Fruit fly (Drosophila melanogaster) whole organism, embryonic: Measurements from ENCODE around the gene CG7634.

Experiments used
- Asciz ChIP-seq: fragments of 200-800 bp; sonication (Bioruptor generic); optimal IDR thresholded peaks from 2 replicates; lab custom pipeline; 2017; ENCODE audit warnings: missing biosample characterization, mild to moderate bottlenecking, missing genetic modification characterization, missing genetic modification reagents
- Atf-2 ChIP-seq: fragments of 200-800 bp; sonication (Bioruptor generic); optimal IDR thresholded peaks from 2 replicates; lab custom pipeline; 2016; ENCODE audit warnings: missing biosample characterization, missing genetic modification characterization
- CG12155 ChIP-seq: fragments of 200-800 bp; sonication (Bioruptor generic); optimal IDR thresholded peaks from 3 replicates; lab custom pipeline; 2016; ENCODE audit warnings: missing biosample characterization, missing genetic modification characterization
- CG14050 ChIP-seq: fragments of 200-800 bp; sonication (Bioruptor generic); IDR thresholded peaks from 3 replicates; pipeline ENCODE4 v1.3.6; 2022; ENCODE audit warnings: missing biosample characterization, missing genetic modification characterization
- CG14441 ChIP-seq: fragments of 200-800 bp; sonication (Bioruptor generic); IDR thresholded peaks from 2 replicates; pipeline ENCODE4 v1.3.6; 2022; ENCODE audit warnings: missing biosample characterization, missing genetic modification characterization
- CG15514 ChIP-seq: fragments of 200-800 bp; sonication (Bioruptor generic); optimal IDR thresholded peaks from 3 replicates; lab custom pipeline; 2017; ENCODE audit warnings: missing biosample characterization, missing genetic modification characterization, mild to moderate bottlenecking, moderate library complexity, missing genetic modification reagents
- CG15601 ChIP-seq: fragments of 200-800 bp; sonication (Bioruptor generic); optimal IDR thresholded peaks from 3 replicates; lab custom pipeline; 2019; ENCODE audit warnings: missing biosample characterization, mild to moderate bottlenecking, missing genetic modification characterization, moderate library complexity
- CG1647 ChIP-seq: fragments of 200-800 bp; sonication (Bioruptor generic); optimal IDR thresholded peaks from 3 replicates; lab custom pipeline; 2016; ENCODE audit warnings: missing biosample characterization, missing genetic modification characterization
- CG17361 ChIP-seq: fragments of 200-800 bp; sonication (Bioruptor generic); IDR thresholded peaks from 3 replicates; pipeline ENCODE4 v1.3.6; 2022; ENCODE audit warnings: missing biosample characterization, missing genetic modification characterization
- CG1792 ChIP-seq: fragments of 200-800 bp; sonication (Bioruptor generic); optimal IDR thresholded peaks from 2 replicates; lab custom pipeline; 2016; ENCODE audit warnings: missing biosample characterization, missing genetic modification characterization
- CG18764 ChIP-seq: fragments of 200-800 bp; sonication (Bioruptor generic); optimal IDR thresholded peaks from 3 replicates; lab custom pipeline; 2016; ENCODE audit warnings: missing biosample characterization, missing genetic modification characterization
- CG32532 ChIP-seq: fragments of 200-800 bp; sonication (Bioruptor generic); IDR thresholded peaks from 2 replicates; pipeline ENCODE4 v1.3.6; 2022; ENCODE audit warnings: missing biosample characterization, missing genetic modification characterization
- CG6175 ChIP-seq: fragments of 200-800 bp; sonication (Bioruptor generic); IDR thresholded peaks from 3 replicates; pipeline ENCODE4 v1.3.6; 2022; ENCODE audit warnings: missing biosample characterization, missing genetic modification characterization
- CG9215 ChIP-seq: fragments of 200-800 bp; sonication (Bioruptor generic); IDR thresholded peaks from 2 replicates; pipeline ENCODE4 v1.3.6; 2022; ENCODE audit warnings: missing biosample characterization, missing genetic modification characterization
- CoRest ChIP-seq: fragments of 200-800 bp; sonication (Bioruptor generic); optimal IDR thresholded peaks from 3 replicates; lab custom pipeline; 2018; ENCODE audit warnings: missing biosample characterization, mild to moderate bottlenecking, missing genetic modification characterization, moderate library complexity
- D19A ChIP-seq: fragments of 200-800 bp; optimal IDR thresholded peaks from 3 replicates; lab custom pipeline; 2019; ENCODE audit warnings: missing biosample characterization, mild to moderate bottlenecking, missing genetic modification characterization, moderate library complexity
- ERR ChIP-seq: fragments of 200-800 bp; sonication (Bioruptor generic); optimal IDR thresholded peaks from 2 replicates; lab custom pipeline; 2016; ENCODE audit warnings: missing biosample characterization, missing genetic modification characterization
- Eip74EF ChIP-seq, 2 experiments: fragments of 200-800 bp in 1 of 2; fragments of >200 bp in 1 of 2; sonication (Bioruptor generic) in 1 of 2; optimal IDR thresholded peaks; 2 replicates each; lab custom pipeline; 2017 to 2019; ENCODE audit warnings: missing biosample characterization in 2 of 2, missing genetic modification characterization in 2 of 2, mild to moderate bottlenecking in 1 of 2, moderate library complexity in 1 of 2
- Ets65A ChIP-seq: fragments of 200-800 bp; sonication (Bioruptor generic); peaks from one replicate; lab custom pipeline; 2016; ENCODE audit warnings: missing biosample characterization, missing genetic modification characterization
- H15 ChIP-seq: fragments of 200-800 bp; sonication (Bioruptor generic); IDR thresholded peaks from 3 replicates; pipeline ENCODE4 v1.3.6; 2022; ENCODE audit warnings: missing biosample characterization, missing genetic modification characterization
- HLH3B ChIP-seq: fragments of 200-800 bp; sonication (Bioruptor generic); IDR thresholded peaks from 2 replicates; pipeline ENCODE4 v1.3.6; 2022; ENCODE audit warnings: missing biosample characterization, missing genetic modification characterization
- Hmr ChIP-seq: fragments of 200-800 bp; sonication (Bioruptor generic); optimal IDR thresholded peaks from 3 replicates; lab custom pipeline; 2017; ENCODE audit warnings: mild to moderate bottlenecking, missing biosample characterization, missing genetic modification reagents, missing genetic modification characterization
- Hr78 ChIP-seq, 2 experiments: fragments of 200-800 bp in 1 of 2; fragments of >200 bp in 1 of 2; sonication (Bioruptor generic) in 1 of 2; optimal IDR thresholded peaks; 2 replicates each; lab custom pipeline; 2017 to 2019; ENCODE audit warnings: missing biosample characterization in 2 of 2, missing genetic modification characterization in 2 of 2, mild to moderate bottlenecking in 1 of 2, moderate library complexity in 1 of 2
- Hsf ChIP-seq: fragments of 200-800 bp; sonication (Bioruptor generic); optimal IDR thresholded peaks from 3 replicates; lab custom pipeline; 2016; ENCODE audit warnings: missing biosample characterization, missing genetic modification characterization
- Meics ChIP-seq: fragments of 200-800 bp; sonication (Bioruptor generic); optimal IDR thresholded peaks from 2 replicates; lab custom pipeline; 2017; ENCODE audit warnings: missing biosample characterization, mild to moderate bottlenecking, missing genetic modification characterization
- Mrtf ChIP-seq: fragments of 200-800 bp; sonication (Bioruptor generic); IDR thresholded peaks from 3 replicates; pipeline ENCODE4 v1.3.6; 2022; ENCODE audit warnings: missing biosample characterization, missing genetic modification characterization
- Rx ChIP-seq: fragments of 200-800 bp; sonication (Bioruptor generic); IDR thresholded peaks from 2 replicates; pipeline ENCODE4 v1.3.6; 2022; ENCODE audit warnings: missing biosample characterization, missing genetic modification characterization
- Ssrp ChIP-seq: fragments of 200-800 bp; sonication (Bioruptor generic); optimal IDR thresholded peaks from 2 replicates; lab custom pipeline; 2018; ENCODE audit warnings: missing biosample characterization, mild to moderate bottlenecking, missing genetic modification characterization, moderate library complexity
- ap ChIP-seq: fragments of 200-800 bp; sonication (Bioruptor generic); IDR thresholded peaks from 2 replicates; pipeline ENCODE4 v1.3.6; 2022; ENCODE audit warnings: missing biosample characterization, missing genetic modification characterization
- bowl ChIP-seq: fragments of 200-800 bp; sonication (Bioruptor generic); IDR thresholded peaks from 2 replicates; pipeline ENCODE4 v1.3.6; 2022; ENCODE audit warnings: missing biosample characterization, missing genetic modification characterization
- cg ChIP-seq: fragments of 200-800 bp; sonication (Bioruptor generic); optimal IDR thresholded peaks from 3 replicates; lab custom pipeline; 2019; ENCODE audit warnings: missing biosample characterization, mild to moderate bottlenecking, missing genetic modification characterization, moderate library complexity
- ems ChIP-seq: fragments of 200-800 bp; sonication (Bioruptor generic); optimal IDR thresholded peaks from 3 replicates; lab custom pipeline; 2016; ENCODE audit warnings: missing biosample characterization, missing genetic modification characterization
- fd102C ChIP-seq: fragments of 200-800 bp; sonication (Bioruptor generic); optimal IDR thresholded peaks from 2 replicates; lab custom pipeline; 2018; ENCODE audit warnings: missing biosample characterization, mild to moderate bottlenecking, missing genetic modification characterization, moderate library complexity
- jumu ChIP-seq: fragments of 200-800 bp; sonication (Bioruptor generic); optimal IDR thresholded peaks from 3 replicates; lab custom pipeline; 2016; ENCODE audit warnings: missing biosample characterization, missing genetic modification characterization
- knrl ChIP-seq: fragments of 200-800 bp; sonication (Bioruptor generic); IDR thresholded peaks from 3 replicates; pipeline ENCODE4 v1.3.6; 2022; ENCODE audit warnings: missing biosample characterization, missing genetic modification characterization; ENCODE audit not compliant: partially characterized antibody
- lola ChIP-seq, 3 experiments: fragments of >200 bp in 2 of 3; fragments of 200-800 bp in 1 of 3; sonication (Bioruptor generic) in 1 of 3; optimal IDR thresholded peaks; 2 replicates each; lab custom pipeline; 2017 to 2019; ENCODE audit warnings: missing biosample characterization in 3 of 3, missing genetic modification characterization in 3 of 3, mild to moderate bottlenecking in 1 of 3, moderate library complexity in 1 of 3
- luna ChIP-seq: fragments of 200-800 bp; sonication (Bioruptor generic); optimal IDR thresholded peaks from 2 replicates; lab custom pipeline; 2016; ENCODE audit warnings: missing biosample characterization, missing genetic modification characterization
- mirr ChIP-seq: fragments of 200-800 bp; sonication (Bioruptor generic); optimal IDR thresholded peaks from 3 replicates; lab custom pipeline; 2018; ENCODE audit warnings: missing biosample characterization, mild to moderate bottlenecking, missing genetic modification characterization
- otp ChIP-seq: fragments of 200-800 bp; sonication (Bioruptor generic); IDR thresholded peaks from 3 replicates; pipeline ENCODE4, ENCODE4 v1.3.6; 2022; ENCODE audit warnings: missing biosample characterization, missing genetic modification characterization
- pho ChIP-seq: fragments of 200-800 bp; sonication (Bioruptor generic); optimal IDR thresholded peaks from 2 replicates; lab custom pipeline; 2016; ENCODE audit warnings: missing biosample characterization, missing genetic modification characterization
- pros ChIP-seq: fragments of 200-800 bp; sonication (Bioruptor generic); optimal IDR thresholded peaks from 3 replicates; lab custom pipeline; 2019; ENCODE audit warnings: missing biosample characterization, mild to moderate bottlenecking, missing genetic modification characterization, moderate library complexity
- sob ChIP-seq: fragments of 200-800 bp; sonication (Bioruptor generic); IDR thresholded peaks from 2 replicates; pipeline ENCODE4 v1.3.6; 2022; ENCODE audit warnings: missing biosample characterization, missing genetic modification characterization
- stc ChIP-seq: fragments of 200-800 bp; sonication (Bioruptor generic); IDR thresholded peaks from 2 replicates; pipeline ENCODE4 v1.3.6; 2022; ENCODE audit warnings: missing biosample characterization, missing genetic modification characterization
- tll ChIP-seq, 2 experiments: fragments of 200-800 bp in 1 of 2; fragments of >200 bp in 1 of 2; sonication (Bioruptor generic) in 1 of 2; optimal IDR thresholded peaks; 2 replicates each; lab custom pipeline; 2017 to 2019; ENCODE audit warnings: missing biosample characterization in 2 of 2, missing genetic modification characterization in 2 of 2, mild to moderate bottlenecking in 1 of 2, moderate library complexity in 1 of 2
- tx ChIP-seq: fragments of 200-800 bp; sonication (Bioruptor generic); optimal IDR thresholded peaks from 2 replicates; lab custom pipeline; 2016; ENCODE audit warnings: missing biosample characterization, missing genetic modification characterization
- vvl ChIP-seq: fragments of 200-800 bp; sonication (Bioruptor generic); IDR thresholded peaks from 2 replicates; pipeline ENCODE4 v1.3.6; 2022; ENCODE audit warnings: missing biosample characterization, missing genetic modification characterization
- yki ChIP-seq: fragments of >200 bp; optimal IDR thresholded peaks from 3 replicates; lab custom pipeline; 2018
- zen2 ChIP-seq: fragments of 200-800 bp; sonication (Bioruptor generic); IDR thresholded peaks from 3 replicates; pipeline ENCODE4 v1.3.6; 2022; ENCODE audit warnings: missing biosample characterization, missing genetic modification characterization; ENCODE audit not compliant: partially characterized antibody

The CG7634 gene

dm6 chr3L:21515823-21516715 is 49.2 kb upstream of the CG7634 start, which contains the start of the genes SAK and Cdk12 (continued):
- peak; percentile 86 for TF ChIP-seq Ssrp
- peak; percentile 29 for TF ChIP-seq pho (GFP tag; lab: Kevin White, UChicago)
- peak; percentile 70 for TF ChIP-seq Asciz (GFP tag; lab: Kevin White, UChicago)
- peak; percentile 82 for TF ChIP-seq CG15601 (tag; lab: Kevin White, UChicago)
- TF ChIP-seq Meics (GFP tag; lab: Kevin White, UChicago), result peak; percentile 85
- TF ChIP-seq pros (GFP tag; lab: Kevin White, UChicago), result no peak
- TF ChIP-seq tx (GFP tag; lab: Kevin White, UChicago), result peak; percentile 49
- peak; percentile 88 for TF ChIP-seq vvl (GFP tag; lab: Robert Waterston, UW)
- TF ChIP-seq CG6175 (GFP tag; lab: Robert Waterston, UW), result peak; percentile 53
- TF ChIP-seq jumu (GFP tag; lab: Kevin White, UChicago), result peak; percentile 59
- TF ChIP-seq yki, result no peak
- no peak for TF ChIP-seq cg (GFP tag; lab: Kevin White, UChicago)
- TF ChIP-seq bowl (GFP tag; lab: Robert Waterston, UW), result 0 out of 2 replicates have a peak, but pooled peaks have one; percentile 30
- TF ChIP-seq tll (GFP tag; optimal IDR thresholded peaks at IDR 0.05; lab: Kevin White, UChicago), result peak in 1 of 2 experiments; percentile 5
- peak; percentile 30 for TF ChIP-seq CG1647 (GFP tag; lab: Kevin White, UChicago)
- TF ChIP-seq otp (GFP tag; lab: Robert Waterston, UW), result peak; percentile 45; the same call in 1 of the 3 replicates
- TF ChIP-seq ap (GFP tag; lab: Robert Waterston, UW), result 0 out of 2 replicates have a peak, but pooled peaks have one; percentile 59
- peak in 1 of 2 experiments; percentile 66 for TF ChIP-seq Eip74EF (GFP tag; optimal IDR thresholded peaks at IDR 0.05; lab: Kevin White, UChicago)
- TF ChIP-seq ERR (GFP tag; lab: Kevin White, UChicago), result peak; percentile 30
- TF ChIP-seq luna (GFP tag; lab: Kevin White, UChicago), result no peak
- TF ChIP-seq mirr (GFP tag; lab: Kevin White, UChicago), result peak; percentile 50
- peak; percentile 54 for TF ChIP-seq CG14050 (GFP tag; lab: Robert Waterston, UW)
- peak; percentile 12 for TF ChIP-seq ems (GFP tag; lab: Kevin White, UChicago)
- TF ChIP-seq CoRest, result peak; percentile 91
- TF ChIP-seq fd102C (GFP tag; lab: Kevin White, UChicago), result no peak
- TF ChIP-seq CG14441, result peak; percentile 77
- TF ChIP-seq HLH3B (GFP tag; lab: Robert Waterston, UW), result peak; percentile 66
- peak; percentile 10 for TF ChIP-seq CG1792 (GFP tag; lab: Kevin White, UChicago)
- TF ChIP-seq knrl (GFP tag; lab: Robert Waterston, UW), result peak; percentile 64
- peak; percentile 80 for TF ChIP-seq Rx (GFP tag; lab: Robert Waterston, UW)
- peak; percentile 84 for TF ChIP-seq CG15514 (GFP tag; lab: Kevin White, UChicago)
- peak; percentile 66; the same call in 2 of the 3 replicates for TF ChIP-seq H15 (GFP tag; lab: Robert Waterston, UW)
- peak; percentile 71 for TF ChIP-seq Hsf
- TF ChIP-seq stc (GFP tag; lab: Robert Waterston, UW), result peak; percentile 73
- peak; percentile 98 for TF ChIP-seq Ets65A (GFP tag; lab: Kevin White, UChicago)
- peak; percentile 77 for TF ChIP-seq D19A (tag; lab: Kevin White, UChicago)
- peak in 1 of 3 experiments; percentile 85 for TF ChIP-seq lola (GFP tag; optimal IDR thresholded peaks at IDR 0.05; lab: Kevin White, UChicago)
- peak in 1 of 2 experiments; percentile 83 for TF ChIP-seq Hr78 (GFP tag; optimal IDR thresholded peaks at IDR 0.05; lab: Kevin White, UChicago)
- peak; percentile 83 for TF ChIP-seq sob (GFP tag; lab: Robert Waterston, UW)
- no peak; the same call in 2 of the 3 replicates for TF ChIP-seq zen2 (GFP tag; lab: Robert Waterston, UW)
- TF ChIP-seq CG9215, result peak; percentile 97
- peak; percentile 88 for TF ChIP-seq CG12155
- peak; percentile 24 for TF ChIP-seq Atf-2 (GFP tag; lab: Kevin White, UChicago)
- TF ChIP-seq Mrtf (GFP tag; lab: Robert Waterston, UW), result peak; percentile 81
- peak; percentile 69 for TF ChIP-seq CG18764 (GFP tag; lab: Kevin White, UChicago)
- TF ChIP-seq CG17361, result peak; percentile 95
- TF ChIP-seq CG32532, result peak; percentile 87
- peak; percentile 88 for TF ChIP-seq Hmr (GFP tag; lab: Kevin White, UChicago)
